In the genomic region with DNA sequence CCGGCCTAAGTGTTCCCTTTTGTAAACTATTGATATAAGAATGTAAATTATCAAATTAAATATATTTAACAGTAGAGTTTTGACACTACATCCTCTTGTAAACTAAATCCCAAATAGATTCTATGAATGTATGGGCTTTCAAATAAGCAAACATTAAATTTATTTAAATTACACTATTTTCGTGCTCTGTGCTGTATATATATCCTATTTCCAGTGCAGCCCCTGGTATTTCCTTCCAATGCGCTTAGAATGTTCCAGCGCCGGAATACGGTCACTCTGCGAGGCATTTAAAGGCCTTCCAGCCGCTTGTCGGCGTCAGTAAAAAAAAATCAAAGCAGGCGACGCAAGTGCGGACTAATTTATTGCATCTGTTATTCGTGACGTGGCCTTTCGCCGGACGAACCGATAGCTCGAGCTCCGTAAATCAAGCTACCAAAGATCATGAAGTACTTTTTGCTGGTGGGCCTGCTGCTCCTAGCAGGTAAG, we compare ENCODE assay signal across 5 fruit fly cellular contexts.
TF ChIP-seq lines count a peak whose summit lies in the region.

TSS of gene Gp93 (plus strand) at position 291 of the 486 bp plus-strand sequence.

TF ChIP-seq in whole organism, adult, 20 proteins besides CTCF, POLR2A, EP300 and RAD21 (continued from another document):
- peak; percentile 58 for TF ChIP-seq CG7101 (tag; optimal IDR thresholded peaks at IDR 0.05; lab: Kevin White, UChicago)
- no peak for TF ChIP-seq pad (GFP tag; optimal IDR thresholded peaks at IDR 0.05; lab: Kevin White, UChicago)
- no peak for TF ChIP-seq Hr96 (GFP tag; optimal IDR thresholded peaks at IDR 0.05; lab: Kevin White, UChicago)

TF ChIP-seq in whole organism, embryonic, 481 proteins besides CTCF, POLR2A, EP300 and RAD21 (continued from another document and continues in another):
- TF ChIP-seq tx (GFP tag; optimal IDR thresholded peaks at IDR 0.05; lab: Kevin White, UChicago) = peak; percentile 35
- peak; percentile 21 for TF ChIP-seq Camta (GFP tag; optimal IDR thresholded peaks at IDR 0.05; lab: Kevin White, UChicago)
- TF ChIP-seq so (GFP tag; IDR thresholded peaks at IDR 0.05; lab: Robert Waterston, UW) = peak; percentile 44; the same call in 1 of the 3 replicates
- no peak for TF ChIP-seq CG31388 (GFP tag; optimal IDR thresholded peaks at IDR 0.05; lab: Kevin White, UChicago)
- TF ChIP-seq D19B (GFP tag; optimal IDR thresholded peaks at IDR 0.05; lab: Kevin White, UChicago) = no peak
- TF ChIP-seq CG6254 (GFP tag; optimal IDR thresholded peaks at IDR 0.05; lab: Kevin White, UChicago) = no peak
- TF ChIP-seq CG4707 (GFP tag; optimal IDR thresholded peaks at IDR 0.05; lab: Kevin White, UChicago) = no peak
- TF ChIP-seq CG12071 (GFP tag; optimal IDR thresholded peaks at IDR 0.05; lab: Kevin White, UChicago) = no peak
- peak; percentile 48 for TF ChIP-seq pzg (GFP tag; optimal IDR thresholded peaks at IDR 0.05; lab: Kevin White, UChicago)
- TF ChIP-seq pita (GFP tag; optimal IDR thresholded peaks at IDR 0.05; lab: Kevin White, UChicago) = no peak
- peak; percentile 54 for TF ChIP-seq ssp (GFP tag; IDR thresholded peaks at IDR 0.05; lab: Robert Waterston, UW)
- no peak for TF ChIP-seq CG7963 (GFP tag; IDR thresholded peaks at IDR 0.05; lab: Robert Waterston, UW; ENCODE audit: partially characterized antibody)
- peak; percentile 61 for TF ChIP-seq NFAT (GFP tag; IDR thresholded peaks at IDR 0.05; lab: Robert Waterston, UW)
- no peak for TF ChIP-seq CG1529 (GFP tag; optimal IDR thresholded peaks at IDR 0.05; lab: Kevin White, UChicago)
- TF ChIP-seq zfh2 (GFP tag; optimal IDR thresholded peaks at IDR 0.05; lab: Kevin White, UChicago) = no peak
- TF ChIP-seq cg (GFP tag; optimal IDR thresholded peaks at IDR 0.05; lab: Kevin White, UChicago) = no peak
- TF ChIP-seq disco-r (GFP tag; optimal IDR thresholded peaks at IDR 0.05; lab: Kevin White, UChicago) = no peak
- peak; percentile 20 for TF ChIP-seq dm (GFP tag; optimal IDR thresholded peaks at IDR 0.05; lab: Kevin White, UChicago)
- peak; percentile 87 for TF ChIP-seq MESR4 (GFP tag; optimal IDR thresholded peaks at IDR 0.05; lab: Kevin White, UChicago)
- no peak for TF ChIP-seq Lhr (GFP tag; optimal IDR thresholded peaks at IDR 0.05; lab: Kevin White, UChicago)
- no peak for TF ChIP-seq Dad (GFP tag; optimal IDR thresholded peaks at IDR 0.05; lab: Kevin White, UChicago)
- peak; percentile 50; the same call in 1 of the 2 replicates for TF ChIP-seq ato (GFP tag; IDR thresholded peaks at IDR 0.05; lab: Robert Waterston, UW; ENCODE audit: partially characterized antibody)
- no peak for TF ChIP-seq vnd (GFP tag; IDR thresholded peaks at IDR 0.05; lab: Robert Waterston, UW; ENCODE audit: partially characterized antibody)
- TF ChIP-seq CG10209 (GFP tag; optimal IDR thresholded peaks at IDR 0.05; lab: Kevin White, UChicago) = no peak
- peak; percentile 73; the same call in 1 of the 2 replicates for TF ChIP-seq Ptx1 (GFP tag; IDR thresholded peaks at IDR 0.05; lab: Robert Waterston, UW)
- TF ChIP-seq Drgx (GFP tag; IDR thresholded peaks at IDR 0.05; lab: Robert Waterston, UW) = peak; percentile 29; the same call in 1 of the 2 replicates
- no peak for TF ChIP-seq Doc3 (GFP tag; IDR thresholded peaks at IDR 0.05; lab: Robert Waterston, UW; ENCODE audit: partially characterized antibody)
- no peak for TF ChIP-seq tio (GFP tag; optimal IDR thresholded peaks at IDR 0.05; lab: Kevin White, UChicago)
- TF ChIP-seq CG8388 (GFP tag; optimal IDR thresholded peaks at IDR 0.05; lab: Kevin White, UChicago) = peak; percentile 31

TF ChIP-seq in whole organism, prepupa, 60 proteins besides CTCF, POLR2A, EP300 and RAD21 (continued from another document):
- peak; percentile 51; the same call in 1 of the 2 replicates for TF ChIP-seq CG15336 (GFP tag; IDR thresholded peaks at IDR 0.05; lab: Robert Waterston, UW)
- no peak for TF ChIP-seq Eip93F (GFP tag; optimal IDR thresholded peaks at IDR 0.05; lab: Kevin White, UChicago)
- no peak for TF ChIP-seq Hr4 (GFP tag; optimal IDR thresholded peaks at IDR 0.05; lab: Kevin White, UChicago)
- TF ChIP-seq CG8119 (GFP tag; IDR thresholded peaks at IDR 0.05; lab: Robert Waterston, UW) = peak; percentile 64; the same call in 2 of the 3 replicates
- TF ChIP-seq Sox14 (GFP tag; optimal IDR thresholded peaks at IDR 0.05; lab: Kevin White, UChicago) = peak; percentile 46
- peak; percentile 46 for TF ChIP-seq Gug (GFP tag; IDR thresholded peaks at IDR 0.05; lab: Robert Waterston, UW)
- peak; percentile 74 for TF ChIP-seq esn (GFP tag; optimal IDR thresholded peaks at IDR 0.05; lab: Kevin White, UChicago)
- TF ChIP-seq salr (GFP tag; optimal IDR thresholded peaks at IDR 0.05; lab: Kevin White, UChicago) = peak in 1 of 2 experiments; percentile 35
- no peak for TF ChIP-seq CG11762 (GFP tag; optimal IDR thresholded peaks at IDR 0.05; lab: Kevin White, UChicago; ENCODE audit: insufficient read depth)
- TF ChIP-seq Hr39 (GFP tag; optimal IDR thresholded peaks at IDR 0.05; lab: Kevin White, UChicago) = no peak
- TF ChIP-seq Eip78C (GFP tag; lab: Kevin White, UChicago) = peak; percentile 90
- peak; percentile 72 for TF ChIP-seq CG6163 (GFP tag; IDR thresholded peaks at IDR 0.05; lab: Robert Waterston, UW)
- peak; percentile 53 for TF ChIP-seq CG6808 (GFP tag; optimal IDR thresholded peaks at IDR 0.05; lab: Kevin White, UChicago)
- TF ChIP-seq cyc (GFP tag; optimal IDR thresholded peaks at IDR 0.05; lab: Kevin White, UChicago) = peak; percentile 9
- peak; percentile 67; the same call in 2 of the 3 replicates for TF ChIP-seq eg (GFP tag; IDR thresholded peaks at IDR 0.05; lab: Robert Waterston, UW)
- peak; percentile 47 for TF ChIP-seq Sox15 (GFP tag; optimal IDR thresholded peaks at IDR 0.05; lab: Kevin White, UChicago)
- TF ChIP-seq CG10631 (GFP tag; optimal IDR thresholded peaks at IDR 0.05; lab: Kevin White, UChicago) = no peak
- no peak for TF ChIP-seq Hr38 (GFP tag; optimal IDR thresholded peaks at IDR 0.05; lab: Kevin White, UChicago)
- TF ChIP-seq OdsH (GFP tag; optimal IDR thresholded peaks at IDR 0.05; lab: Kevin White, UChicago) = no peak
- TF ChIP-seq CG11294 (GFP tag; IDR thresholded peaks at IDR 0.05; lab: Robert Waterston, UW) = peak; percentile 49; the same call in 1 of the 2 replicates
- peak; percentile 71 for TF ChIP-seq CG3032 (tag; optimal IDR thresholded peaks at IDR 0.05; lab: Kevin White, UChicago)
- peak; percentile 61 for TF ChIP-seq lz (GFP tag; optimal IDR thresholded peaks at IDR 0.05; lab: Kevin White, UChicago)
- peak; percentile 79 for TF ChIP-seq svp (GFP tag; lab: Kevin White, UChicago)
- TF ChIP-seq CG34406 (GFP tag; optimal IDR thresholded peaks at IDR 0.05; lab: Kevin White, UChicago) = peak; percentile 61

TF ChIP-seq in whole organism, pupa, 21 proteins besides CTCF, POLR2A, EP300 and RAD21 (continued from another document):
- TF ChIP-seq gl (tag; optimal IDR thresholded peaks at IDR 0.05; lab: Kevin White, UChicago) = peak; percentile 18
- no peak for TF ChIP-seq Pif1B (GFP tag; optimal IDR thresholded peaks at IDR 0.05; lab: Kevin White, UChicago)

TF ChIP-seq in whole organism, wandering third instar larva, 38 proteins besides CTCF, POLR2A, EP300 and RAD21 (continued from another document):
- TF ChIP-seq jim (GFP tag; optimal IDR thresholded peaks at IDR 0.05; lab: Kevin White, UChicago) (no peak), Hnf4 (GFP tag; optimal IDR thresholded peaks at IDR 0.05; lab: Kevin White, UChicago) (no peak), OdsH (GFP tag; optimal IDR thresholded peaks at IDR 0.05; lab: Kevin White, UChicago) (peak; percentile 39), Rel (GFP tag; optimal IDR thresholded peaks at IDR 0.05; lab: Kevin White, UChicago) (no peak), Rel (tag; optimal IDR thresholded peaks at IDR 0.05; lab: Kevin White, UChicago) (peak; percentile 34), Dfd (GFP tag; optimal IDR thresholded peaks at IDR 0.05; lab: Kevin White, UChicago) (no peak), sv (GFP tag; optimal IDR thresholded peaks at IDR 0.05; lab: Kevin White, UChicago) (no peak), sage (GFP tag; optimal IDR thresholded peaks at IDR 0.05; lab: Kevin White, UChicago) (no peak), psq (GFP tag; optimal IDR thresholded peaks at IDR 0.05; lab: Kevin White, UChicago) (peak; percentile 27), CG9705 (GFP tag; optimal IDR thresholded peaks at IDR 0.05; lab: Kevin White, UChicago) (peak; percentile 45), CrebA (GFP tag; optimal IDR thresholded peaks at IDR 0.05; lab: Kevin White, UChicago; ENCODE audit: borderline replicate concordance) (no peak), dmrt93B (GFP tag; optimal IDR thresholded peaks at IDR 0.05; lab: Kevin White, UChicago) (no peak), lola (GFP tag; optimal IDR thresholded peaks at IDR 0.05; lab: Kevin White, UChicago) (no peak), Abd-B (GFP tag; optimal IDR thresholded peaks at IDR 0.05; lab: Kevin White, UChicago) (no peak), woc (GFP tag; optimal IDR thresholded peaks at IDR 0.05; lab: Kevin White, UChicago) (no peak), CG32264 (GFP tag; optimal IDR thresholded peaks at IDR 0.05; lab: Kevin White, UChicago) (no peak), foxo (GFP tag; optimal IDR thresholded peaks at IDR 0.05; lab: Kevin White, UChicago) (no peak)
